Worm (Caenorhabditis elegans) whole organism, mixed stage, embryonic: ENCODE measurements around the gene H12I19.115.

Experiments used
- lin-13 ChIP-seq: fragments of 150-350 bp; optimal IDR thresholded peaks from 2 replicates; lab custom pipeline; 2014; ENCODE audit warnings: missing biosample characterization, missing genetic modification characterization
- nhr-76 ChIP-seq: sonication (generic microtip); optimal IDR thresholded peaks from 2 replicates; lab custom pipeline; 2017; ENCODE audit warnings: missing biosample characterization, missing genetic modification characterization
- pha-4 ChIP-seq: fragments of 150-350 bp; optimal IDR thresholded peaks from 2 replicates; lab custom pipeline; 2018; ENCODE audit warnings: missing biosample characterization, missing genetic modification reagents, missing genetic modification characterization
- snpc-4 ChIP-seq: fragments of 150-350 bp; optimal IDR thresholded peaks from 2 replicates; lab custom pipeline; 2014; ENCODE audit warnings: missing biosample characterization, missing genetic modification characterization
- zip-8 ChIP-seq: fragments of 150-350 bp; optimal IDR thresholded peaks from 2 replicates; lab custom pipeline; 2014; ENCODE audit warnings: missing biosample characterization, missing genetic modification characterization
- ztf-11 ChIP-seq: fragments of 150-350 bp; optimal IDR thresholded peaks from 2 replicates; lab custom pipeline; 2014; ENCODE audit warnings: missing biosample characterization, missing genetic modification characterization

DNA sequence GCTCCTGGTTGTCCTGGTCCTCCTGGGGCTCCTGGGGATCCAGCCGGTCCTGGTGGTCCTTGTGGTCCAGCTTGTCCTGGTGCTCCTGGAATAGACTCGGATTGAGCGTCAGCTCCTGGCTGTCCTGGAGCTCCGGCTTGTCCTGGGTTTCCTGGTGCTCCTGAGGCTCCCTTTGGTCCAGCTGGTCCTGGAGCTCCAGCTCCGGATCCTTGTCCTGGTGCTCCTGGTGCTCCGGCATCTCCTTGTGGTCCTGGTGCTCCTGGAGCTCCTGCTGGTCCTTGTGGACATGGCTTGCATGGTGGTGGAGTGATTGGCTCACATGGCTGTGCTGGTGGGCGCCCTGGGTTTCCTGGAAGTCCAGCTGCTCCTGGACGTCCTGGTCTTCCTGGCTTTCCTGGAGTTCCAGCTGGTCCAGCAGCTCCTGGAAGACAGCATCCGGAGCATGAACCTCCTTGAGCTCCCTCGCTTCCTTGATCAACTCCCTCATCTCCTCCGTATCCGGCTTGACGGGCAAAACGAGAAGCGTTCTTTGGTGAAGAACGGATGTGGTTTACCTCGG lies 29.0 kb downstream of the H12I19.115 start:
- TF ChIP-seq lin-13 (tag; lab: Kevin White, UChicago), result no peak
- TF ChIP-seq snpc-4 (tag; lab: Kevin White, UChicago), result no peak
- no peak for TF ChIP-seq pha-4 (tag; lab: Kevin White, UChicago)
- TF ChIP-seq ztf-11 (tag; lab: Kevin White, UChicago), result no peak
- no peak for TF ChIP-seq nhr-76 (tag; lab: Kevin White, UChicago)
- TF ChIP-seq zip-8 (tag; lab: Kevin White, UChicago), result no peak
